Worm (Caenorhabditis elegans) whole organism, L3 larva: ENCODE data around the gene M03B6.3.

Source experiments
- ceh-28 ChIP-seq: fragments of 150-350 bp; optimal IDR thresholded peaks from 2 replicates; lab custom pipeline; 2014; ENCODE audit warnings: missing biosample characterization, missing genetic modification reagents, missing genetic modification characterization
- fkh-10 ChIP-seq: sonication (generic microtip); optimal IDR thresholded peaks from 2 replicates; lab custom pipeline; 2017; ENCODE audit warnings: missing biosample characterization, missing genetic modification reagents, missing genetic modification characterization
- fkh-2 ChIP-seq: fragments of 150-350 bp; optimal IDR thresholded peaks from 2 replicates; lab custom pipeline; 2014; ENCODE audit warnings: missing biosample characterization, missing genetic modification reagents, missing genetic modification characterization
- fos-1 ChIP-seq: fragments of 150-350 bp; optimal IDR thresholded peaks from 2 replicates; lab custom pipeline; 2014; ENCODE audit warnings: missing biosample characterization, missing genetic modification characterization
- nhr-237 ChIP-seq: fragments of 150-350 bp; optimal IDR thresholded peaks from 2 replicates; lab custom pipeline; 2014; ENCODE audit warnings: missing biosample characterization, missing genetic modification characterization
- nhr-28 ChIP-seq: fragments of 150-350 bp; optimal IDR thresholded peaks from 2 replicates; lab custom pipeline; 2014; ENCODE audit warnings: missing biosample characterization, missing genetic modification characterization
- nhr-77 ChIP-seq: fragments of 150-350 bp; optimal IDR thresholded peaks from 2 replicates; lab custom pipeline; 2014; ENCODE audit warnings: missing biosample characterization, missing genetic modification characterization
- ztf-11 ChIP-seq: fragments of 150-350 bp; optimal IDR thresholded peaks from 2 replicates; lab custom pipeline; 2014; ENCODE audit warnings: missing biosample characterization, missing genetic modification characterization
- ztf-4 ChIP-seq: fragments of 150-350 bp; optimal IDR thresholded peaks from 2 replicates; lab custom pipeline; 2014; ENCODE audit warnings: missing biosample characterization, missing genetic modification characterization

DNA sequence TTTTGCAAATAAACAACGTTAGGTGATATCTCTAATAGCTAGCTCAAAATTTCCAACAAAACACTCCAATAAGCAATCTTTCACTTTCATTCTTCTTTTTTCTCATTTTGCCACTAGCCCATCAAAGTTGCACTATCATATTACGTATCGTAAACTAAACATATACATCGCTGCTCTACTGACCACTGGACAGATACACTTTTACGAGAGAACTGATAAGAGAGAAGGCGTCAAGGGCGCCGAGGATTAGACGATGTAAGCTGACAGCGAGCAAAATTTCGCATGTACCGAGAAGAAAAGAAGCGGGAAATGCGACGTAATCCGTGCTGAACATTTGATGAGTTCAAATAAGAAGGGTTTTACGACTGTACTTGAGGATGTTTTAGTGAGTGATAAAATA, 12.5 kb downstream of the M03B6.3 start:
- TF ChIP-seq ceh-28 (no peak), nhr-77 (no peak), fos-1 (tag; lab: Kevin White, UChicago) (no peak), fkh-2 (no peak), fkh-10 (no peak), nhr-28 (tag; lab: Kevin White, UChicago) (no peak), nhr-237 (tag; lab: Kevin White, UChicago) (no peak), ztf-11 (tag; lab: Kevin White, UChicago) (no peak), ztf-4 (tag; lab: Kevin White, UChicago) (no peak)
